Fruit fly (Drosophila melanogaster): ENCODE results near the gene Osi20.

DNA sequence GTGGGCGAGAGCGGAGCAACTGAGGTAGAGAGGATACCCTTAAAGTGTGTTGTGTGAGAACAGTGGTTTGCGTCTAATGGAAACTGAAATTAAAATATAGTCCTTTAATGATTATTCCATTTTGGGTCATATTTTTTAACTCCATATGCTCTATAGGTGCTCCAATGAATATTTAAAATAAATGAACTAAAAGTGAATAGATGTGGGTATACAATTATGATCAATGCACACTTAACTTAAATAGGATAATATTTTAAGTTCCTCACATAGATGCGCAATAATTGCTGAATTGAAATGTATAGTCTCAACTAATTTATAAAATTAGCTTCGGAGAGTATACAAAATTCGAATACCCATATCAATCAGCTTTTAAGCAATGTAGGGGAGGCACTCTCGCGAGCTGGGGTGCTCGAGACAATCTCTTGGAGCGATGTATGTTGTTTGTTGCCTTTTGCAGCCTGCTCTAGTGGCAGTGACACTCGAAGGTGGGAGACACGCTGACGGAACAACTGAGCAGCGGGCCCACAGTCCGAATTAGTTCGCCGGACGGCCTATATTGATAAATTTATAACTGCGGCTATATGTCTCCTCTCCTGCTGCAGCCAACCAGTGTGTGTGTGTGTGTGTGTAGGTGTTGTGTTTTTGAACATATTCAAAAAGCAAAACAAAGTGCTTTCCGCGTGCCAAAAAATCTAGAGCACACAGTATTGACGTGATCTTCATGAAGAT is 13.9 kb downstream of the Osi20 start:
- TF ChIP-seq ovo (GFP tag; optimal IDR thresholded peaks at IDR 0.05) (peak; percentile 6), CG33017 (tag; optimal IDR thresholded peaks at IDR 0.05) (peak; percentile 57), pad (GFP tag; optimal IDR thresholded peaks at IDR 0.05) (peak; percentile 60)
